Fruit fly (Drosophila melanogaster) whole organism, embryonic: ENCODE results near the gene CG6168.
A peak's percentile ranks its signal among the peaks of the same experiment; 100 is the strongest.

Source experiments
- Ada2b ChIP-seq: fragments of 200-800 bp; sonication (Bioruptor generic); IDR thresholded peaks from 2 replicates; pipeline ENCODE4 v1.3.6; 2022; ENCODE audit warnings: missing biosample characterization, missing genetic modification characterization
- Aef1 ChIP-seq: fragments of 200-800 bp; sonication (Bioruptor generic); IDR thresholded peaks from 3 replicates; pipeline ENCODE4 v1.3.6; 2022; ENCODE audit warnings: missing biosample characterization, missing genetic modification characterization
- Awh ChIP-seq: fragments of 200-800 bp; sonication (Bioruptor generic); IDR thresholded peaks from 2 replicates; pipeline ENCODE4, ENCODE4 v1.3.6; 2022; ENCODE audit warnings: missing biosample characterization, missing genetic modification characterization
- CG13624 ChIP-seq: fragments of 200-800 bp; sonication (Bioruptor generic); optimal IDR thresholded peaks from 2 replicates; lab custom pipeline; 2016; ENCODE audit warnings: missing biosample characterization, missing genetic modification characterization
- CG14710 ChIP-seq: fragments of 200-800 bp; sonication (Bioruptor generic); optimal IDR thresholded peaks from 3 replicates; lab custom pipeline; 2019; ENCODE audit warnings: missing biosample characterization, mild to moderate bottlenecking, missing genetic modification characterization, moderate library complexity
- CG17361 ChIP-seq: fragments of 200-800 bp; sonication (Bioruptor generic); IDR thresholded peaks from 3 replicates; pipeline ENCODE4 v1.3.6; 2022; ENCODE audit warnings: missing biosample characterization, missing genetic modification characterization
- CG18619 ChIP-seq: fragments of 200-800 bp; sonication (Bioruptor generic); optimal IDR thresholded peaks from 3 replicates; lab custom pipeline; 2017; ENCODE audit warnings: missing biosample characterization, mild to moderate bottlenecking, missing genetic modification characterization
- CG2120 ChIP-seq: fragments of 200-800 bp; sonication (Bioruptor generic); optimal IDR thresholded peaks from 3 replicates; lab custom pipeline; 2016; ENCODE audit warnings: missing biosample characterization, missing genetic modification characterization
- CG4328 ChIP-seq: fragments of 200-800 bp; sonication (Bioruptor generic); optimal IDR thresholded peaks from 3 replicates; lab custom pipeline; 2017; ENCODE audit warnings: missing biosample characterization, missing genetic modification reagents, missing genetic modification characterization
- CG7556 ChIP-seq: fragments of 200-800 bp; sonication (Bioruptor generic); optimal IDR thresholded peaks from 2 replicates; lab custom pipeline; 2017; ENCODE audit warnings: missing biosample characterization, mild to moderate bottlenecking, missing genetic modification characterization
- CG7839 ChIP-seq: fragments of 200-800 bp; sonication (Bioruptor generic); optimal IDR thresholded peaks from 3 replicates; lab custom pipeline; 2018; ENCODE audit warnings: missing biosample characterization, mild to moderate bottlenecking, missing genetic modification characterization, moderate library complexity
- CG7928 ChIP-seq: fragments of 200-800 bp; sonication (Bioruptor generic); optimal IDR thresholded peaks from 2 replicates; lab custom pipeline; 2017; ENCODE audit warnings: missing biosample characterization, mild to moderate bottlenecking, missing genetic modification characterization
- CG8359 ChIP-seq: fragments of 200-800 bp; sonication (Bioruptor generic); optimal IDR thresholded peaks from 2 replicates; lab custom pipeline; 2017; ENCODE audit warnings: missing biosample characterization, mild to moderate bottlenecking, missing genetic modification characterization, borderline replicate concordance
- D19A ChIP-seq: fragments of 200-800 bp; optimal IDR thresholded peaks from 3 replicates; lab custom pipeline; 2019; ENCODE audit warnings: missing biosample characterization, mild to moderate bottlenecking, missing genetic modification characterization, moderate library complexity
- HLH3B ChIP-seq: fragments of 200-800 bp; sonication (Bioruptor generic); IDR thresholded peaks from 2 replicates; pipeline ENCODE4 v1.3.6; 2022; ENCODE audit warnings: missing biosample characterization, missing genetic modification characterization
- HLH4C ChIP-seq: fragments of 200-800 bp; sonication (Bioruptor generic); IDR thresholded peaks from 3 replicates; pipeline ENCODE4 v1.3.6; 2022; ENCODE audit warnings: missing biosample characterization, missing genetic modification characterization; ENCODE audit not compliant: partially characterized antibody
- HLH54F ChIP-seq: fragments of 200-800 bp; sonication (Bioruptor generic); optimal IDR thresholded peaks from 3 replicates; lab custom pipeline; 2016; ENCODE audit warnings: missing biosample characterization, missing genetic modification characterization
- HmgD ChIP-seq: fragments of 200-800 bp; sonication (Bioruptor generic); optimal IDR thresholded peaks from 3 replicates; lab custom pipeline; 2016; ENCODE audit warnings: missing biosample characterization, missing genetic modification characterization
- Med ChIP-seq: fragments of 200-800 bp; sonication (Bioruptor generic); peaks from one replicate; lab custom pipeline; 2016; ENCODE audit warnings: missing biosample characterization, missing genetic modification characterization, mild to moderate bottlenecking, inconsistent platforms, moderate library complexity
- Mes4 ChIP-seq: fragments of 200-800 bp; sonication (Bioruptor generic); optimal IDR thresholded peaks from 2 replicates; lab custom pipeline; 2016; ENCODE audit warnings: missing biosample characterization, missing genetic modification characterization
- Myb ChIP-seq: fragments of 200-800 bp; sonication (Bioruptor generic); optimal IDR thresholded peaks from 2 replicates; lab custom pipeline; 2016; ENCODE audit warnings: missing biosample characterization, missing genetic modification characterization
- Nf-YB ChIP-seq: fragments of 200-800 bp; sonication (Bioruptor generic); optimal IDR thresholded peaks from 3 replicates; lab custom pipeline; 2019; ENCODE audit warnings: missing biosample characterization, mild to moderate bottlenecking, missing genetic modification characterization, moderate library complexity
- Nf-YC ChIP-seq: fragments of 200-800 bp; optimal IDR thresholded peaks from 3 replicates; lab custom pipeline; 2019; ENCODE audit warnings: missing biosample characterization, mild to moderate bottlenecking, missing genetic modification characterization, moderate library complexity
- Rfx ChIP-seq: fragments of 200-800 bp; sonication (Bioruptor generic); IDR thresholded peaks from 2 replicates; pipeline ENCODE4 v1.3.6; 2022; ENCODE audit warnings: missing biosample characterization, missing genetic modification characterization
- Rx ChIP-seq: fragments of 200-800 bp; sonication (Bioruptor generic); IDR thresholded peaks from 2 replicates; pipeline ENCODE4 v1.3.6; 2022; ENCODE audit warnings: missing biosample characterization, missing genetic modification characterization
- Spps ChIP-seq: fragments of 200-800 bp; sonication (Bioruptor generic); optimal IDR thresholded peaks from 2 replicates; lab custom pipeline; 2018; ENCODE audit warnings: missing biosample characterization, mild to moderate bottlenecking, missing genetic modification characterization
- Stat92E ChIP-seq, 3 experiments: fragments of >200 bp in 2 of 3; fragments of 200-800 bp in 1 of 3; sonication (Bioruptor generic) in 1 of 3; optimal IDR thresholded peaks; 2 replicates each; lab custom pipeline; 2017 to 2019; ENCODE audit warnings: missing biosample characterization in 3 of 3, missing genetic modification characterization in 3 of 3, mild to moderate bottlenecking in 1 of 3, moderate library complexity in 1 of 3
- ash1 ChIP-seq: fragments of 200-800 bp; sonication (Bioruptor generic); optimal IDR thresholded peaks from 2 replicates; lab custom pipeline; 2018; ENCODE audit warnings: missing biosample characterization, mild to moderate bottlenecking, missing genetic modification characterization
- btn ChIP-seq: fragments of 200-800 bp; sonication (Bioruptor generic); optimal IDR thresholded peaks from 2 replicates; lab custom pipeline; 2016; ENCODE audit warnings: missing biosample characterization, missing genetic modification characterization
- crc ChIP-seq: fragments of 200-800 bp; sonication (Bioruptor generic); optimal IDR thresholded peaks from 2 replicates; lab custom pipeline; 2016; ENCODE audit warnings: missing biosample characterization, missing genetic modification characterization
- disco-r ChIP-seq: fragments of 200-800 bp; sonication (Bioruptor generic); optimal IDR thresholded peaks from 2 replicates; lab custom pipeline; 2016; ENCODE audit warnings: missing biosample characterization, missing genetic modification characterization
- dmrt11E ChIP-seq: fragments of 200-800 bp; sonication (Bioruptor generic); optimal IDR thresholded peaks from 3 replicates; lab custom pipeline; 2018; ENCODE audit warnings: missing biosample characterization, mild to moderate bottlenecking, missing genetic modification characterization, moderate library complexity
- gcm ChIP-seq: fragments of 200-800 bp; sonication (Bioruptor generic); optimal IDR thresholded peaks from 2 replicates; lab custom pipeline; 2019; ENCODE audit warnings: missing biosample characterization, mild to moderate bottlenecking, missing genetic modification characterization, moderate library complexity
- gro ChIP-seq: fragments of 200-800 bp; sonication (Bioruptor generic); optimal IDR thresholded peaks from 2 replicates; lab custom pipeline; 2016; ENCODE audit warnings: missing biosample characterization, missing genetic modification characterization
- gsb ChIP-seq: fragments of 200-800 bp; sonication (Bioruptor generic); IDR thresholded peaks from 2 replicates; pipeline ENCODE4 v1.3.6; 2022; ENCODE audit warnings: missing biosample characterization, missing genetic modification characterization
- hbn ChIP-seq: fragments of 200-800 bp; sonication (Bioruptor generic); IDR thresholded peaks from 2 replicates; pipeline ENCODE4 v1.3.6; 2022; ENCODE audit warnings: missing biosample characterization, missing genetic modification characterization; ENCODE audit not compliant: partially characterized antibody
- hkb ChIP-seq, 2 experiments: fragments of 200-800 bp in 1 of 2; fragments of >200 bp in 1 of 2; sonication (Bioruptor generic) in 1 of 2; IDR thresholded peaks in 1 of 2; optimal IDR thresholded peaks in 1 of 2; 2 replicates each; pipeline versions ENCODE4 v1.3.6 to Lab custom; 2017 to 2022; ENCODE audit warnings: missing biosample characterization in 1 of 2, missing genetic modification characterization in 1 of 2
- lilli ChIP-seq: fragments of 200-800 bp; sonication (Bioruptor generic); optimal IDR thresholded peaks from 3 replicates; lab custom pipeline; 2016; ENCODE audit warnings: missing biosample characterization, missing genetic modification characterization
- lov ChIP-seq, 2 experiments: fragments of 200-800 bp in 1 of 2; fragments of >200 bp in 1 of 2; sonication (Bioruptor generic) in 1 of 2; IDR thresholded peaks in 1 of 2; optimal IDR thresholded peaks in 1 of 2; 2 replicates in 1 of 2; 3 replicates in 1 of 2; pipeline versions ENCODE4 v1.3.6 to Lab custom; 2017 to 2022; ENCODE audit warnings: missing biosample characterization in 1 of 2, missing genetic modification characterization in 1 of 2
- nom ChIP-seq: fragments of 200-800 bp; sonication (Bioruptor generic); optimal IDR thresholded peaks from 2 replicates; lab custom pipeline; 2017; ENCODE audit warnings: missing biosample characterization, missing genetic modification characterization, mild to moderate bottlenecking, moderate library complexity, missing genetic modification reagents
- oc ChIP-seq: fragments of 200-800 bp; sonication (Bioruptor generic); optimal IDR thresholded peaks from 2 replicates; lab custom pipeline; 2018; ENCODE audit warnings: missing biosample characterization, mild to moderate bottlenecking, missing genetic modification characterization, moderate library complexity
- odd ChIP-seq: fragments of 200-800 bp; sonication (Bioruptor generic); optimal IDR thresholded peaks from 2 replicates; lab custom pipeline; 2017; ENCODE audit warnings: missing biosample characterization, mild to moderate bottlenecking, missing genetic modification characterization
- pfk ChIP-seq: fragments of 200-800 bp; sonication (Bioruptor generic); optimal IDR thresholded peaks from 2 replicates; lab custom pipeline; 2018; ENCODE audit warnings: missing biosample characterization, mild to moderate bottlenecking, missing genetic modification characterization, moderate library complexity
- pum ChIP-seq: fragments of 200-800 bp; sonication (Bioruptor generic); optimal IDR thresholded peaks from 2 replicates; lab custom pipeline; 2016; ENCODE audit warnings: missing biosample characterization, missing genetic modification characterization
- repo ChIP-seq: fragments of 200-800 bp; sonication (Bioruptor generic); optimal IDR thresholded peaks from 2 replicates; lab custom pipeline; 2016; ENCODE audit warnings: missing biosample characterization, missing genetic modification characterization
- rib ChIP-seq: fragments of 200-800 bp; sonication (Bioruptor generic); IDR thresholded peaks from 2 replicates; pipeline ENCODE4 v1.3.6; 2022; ENCODE audit warnings: missing biosample characterization, missing genetic modification characterization
- schlank ChIP-seq: fragments of 200-800 bp; sonication (Bioruptor generic); optimal IDR thresholded peaks from 2 replicates; lab custom pipeline; 2018; ENCODE audit warnings: missing biosample characterization, mild to moderate bottlenecking, missing genetic modification characterization
- sim ChIP-seq: fragments of 200-800 bp; sonication (Bioruptor generic); IDR thresholded peaks from 2 replicates; pipeline ENCODE4 v1.3.6; 2022; ENCODE audit warnings: missing biosample characterization, missing genetic modification characterization
- tna ChIP-seq: fragments of 200-800 bp; sonication (Bioruptor generic); IDR thresholded peaks from 2 replicates; pipeline ENCODE4 v1.3.6; 2022; ENCODE audit warnings: missing biosample characterization, missing genetic modification characterization; ENCODE audit not compliant: partially characterized antibody
- z ChIP-seq: fragments of 200-800 bp; sonication (Bioruptor generic); IDR thresholded peaks from 3 replicates; pipeline ENCODE4 v1.3.6; 2022; ENCODE audit warnings: missing biosample characterization, missing genetic modification characterization

The CG6168 gene

DNA sequence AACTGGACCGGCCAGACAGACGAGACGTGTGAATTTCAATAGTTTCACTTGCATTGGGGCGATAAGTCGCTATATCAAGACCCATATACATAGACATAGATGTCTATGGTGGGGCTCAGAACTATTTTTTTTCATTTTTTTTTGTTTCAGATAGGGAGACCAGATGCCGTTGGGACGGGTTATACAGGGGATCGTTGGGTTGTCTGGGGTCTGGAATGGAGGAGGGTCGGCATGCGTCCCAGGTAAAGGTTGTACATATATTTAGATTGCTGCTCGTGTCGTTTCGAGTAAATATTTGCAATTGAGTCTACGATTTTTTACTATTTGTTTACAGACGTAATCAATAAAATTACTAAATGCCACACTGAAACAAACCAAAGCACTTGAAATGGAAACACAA is 45.5 kb downstream of the CG6168 start (continued):
- TF ChIP-seq tna (GFP tag; lab: Robert Waterston, UW) = no peak
- no peak for TF ChIP-seq repo
- no peak for TF ChIP-seq HmgD (GFP tag; lab: Kevin White, UChicago)
- no peak for TF ChIP-seq HLH4C
- TF ChIP-seq Rx (GFP tag; lab: Robert Waterston, UW) = no peak
- TF ChIP-seq nom (GFP tag; lab: Kevin White, UChicago) = no peak
- no peak for TF ChIP-seq CG7928 (GFP tag; lab: Kevin White, UChicago)
- no peak for TF ChIP-seq CG7839 (tag; lab: Kevin White, UChicago)
- no peak for TF ChIP-seq HLH3B (GFP tag; lab: Robert Waterston, UW)
- no peak for TF ChIP-seq lov (optimal IDR thresholded peaks at IDR 0.05; lab: Kevin White, UChicago)
- TF ChIP-seq lov (GFP tag; IDR thresholded peaks at IDR 0.05; lab: Robert Waterston, UW) = 0 out of 3 replicates have a peak, but pooled peaks have one; percentile 10
- 0 out of 3 replicates have a peak, but pooled peaks have one; percentile 11 for TF ChIP-seq Aef1 (GFP tag; lab: Robert Waterston, UW)
- no peak for TF ChIP-seq disco-r
- no peak for TF ChIP-seq hkb (optimal IDR thresholded peaks at IDR 0.05; lab: Kevin White, UChicago)
- TF ChIP-seq hkb (GFP tag; IDR thresholded peaks at IDR 0.05; lab: Robert Waterston, UW) = 0 out of 2 replicates have a peak, but pooled peaks have one; percentile 13
- TF ChIP-seq Med (GFP tag; lab: Kevin White, UChicago) = peak; percentile 70
- TF ChIP-seq Stat92E (GFP tag; optimal IDR thresholded peaks at IDR 0.05; lab: Kevin White, UChicago) = no peak
- no peak for TF ChIP-seq CG7556 (GFP tag; lab: Kevin White, UChicago)
- TF ChIP-seq Nf-YC (tag; lab: Kevin White, UChicago) = no peak
- TF ChIP-seq CG17361 (GFP tag; lab: Robert Waterston, UW) = no peak
- TF ChIP-seq btn (GFP tag; lab: Kevin White, UChicago) = no peak
- TF ChIP-seq CG13624 (GFP tag; lab: Kevin White, UChicago) = no peak
- TF ChIP-seq Nf-YB (GFP tag; lab: Kevin White, UChicago) = no peak
- no peak for TF ChIP-seq HLH54F (GFP tag; lab: Kevin White, UChicago)
- TF ChIP-seq Spps (tag; lab: Kevin White, UChicago) = no peak
- TF ChIP-seq Awh (GFP tag; lab: Robert Waterston, UW) = no peak
- TF ChIP-seq crc = no peak
- TF ChIP-seq Rfx (GFP tag; lab: Robert Waterston, UW) = 0 out of 2 replicates have a peak, but pooled peaks have one; percentile 24
- TF ChIP-seq CG4328 (GFP tag; lab: Kevin White, UChicago) = no peak
- no peak for TF ChIP-seq Myb
- 0 out of 2 replicates have a peak, but pooled peaks have one; percentile 35 for TF ChIP-seq sim (GFP tag; lab: Robert Waterston, UW)
- no peak for TF ChIP-seq odd (GFP tag; lab: Kevin White, UChicago)
- TF ChIP-seq Ada2b = no peak
- TF ChIP-seq pum (GFP tag; lab: Kevin White, UChicago) = no peak
- TF ChIP-seq gro (GFP tag; lab: Kevin White, UChicago) = no peak
- no peak for TF ChIP-seq ash1
- no peak for TF ChIP-seq pfk (GFP tag; lab: Kevin White, UChicago)
- TF ChIP-seq D19A (tag; lab: Kevin White, UChicago) = no peak
- peak; percentile 18 for TF ChIP-seq CG18619 (GFP tag; lab: Kevin White, UChicago)
- no peak for TF ChIP-seq hbn (GFP tag; lab: Robert Waterston, UW)
- TF ChIP-seq gcm (GFP tag; lab: Kevin White, UChicago) = no peak
- TF ChIP-seq schlank = no peak
- TF ChIP-seq Mes4 = no peak
- TF ChIP-seq rib (GFP tag; lab: Robert Waterston, UW) = 0 out of 2 replicates have a peak, but pooled peaks have one; percentile 25
- peak; percentile 14 for TF ChIP-seq dmrt11E (tag; lab: Kevin White, UChicago)
- no peak for TF ChIP-seq gsb (GFP tag; lab: Robert Waterston, UW)
- TF ChIP-seq CG8359 (GFP tag; lab: Kevin White, UChicago) = no peak
- no peak for TF ChIP-seq oc (tag; lab: Kevin White, UChicago)
- peak; percentile 16 for TF ChIP-seq CG2120 (GFP tag; lab: Kevin White, UChicago)
- TF ChIP-seq CG14710 (tag; lab: Kevin White, UChicago) = no peak
- no peak for TF ChIP-seq z (GFP tag; lab: Robert Waterston, UW)
- TF ChIP-seq lilli = peak; percentile 12
